Worm (Caenorhabditis elegans): Measurements from ENCODE around the gene ZC443.7.

The ZC443.7 gene

DNA sequence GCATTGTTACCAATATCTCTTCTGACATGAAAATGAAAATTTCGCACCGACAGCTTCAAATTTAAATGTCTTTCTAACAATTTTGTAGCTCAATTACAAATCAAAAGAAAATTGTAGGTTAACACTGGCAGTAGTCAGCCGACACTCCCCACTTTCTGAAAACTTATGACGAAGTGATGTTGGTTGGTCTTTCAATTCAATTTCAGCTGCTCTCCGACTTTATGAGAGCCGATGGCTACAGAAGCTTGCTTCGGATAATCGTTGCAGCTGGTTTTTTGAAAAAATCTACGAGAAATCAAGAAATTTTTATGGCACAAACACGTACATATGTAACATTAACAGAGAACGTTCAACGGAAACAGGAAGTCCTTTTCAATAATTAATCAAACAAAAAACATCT, 21.4 kb upstream of the ZC443.7 start, which contains the start of gene sre-20:
Gene sre-20 (minus strand): TSS at position 101 of the 400 bp plus-strand sequence.
- TF ChIP-seq lin-39 (tag; optimal IDR thresholded peaks at IDR 0.05): no peak
- TF ChIP-seq nhr-77 (tag; optimal IDR thresholded peaks at IDR 0.05): no peak

DNA sequence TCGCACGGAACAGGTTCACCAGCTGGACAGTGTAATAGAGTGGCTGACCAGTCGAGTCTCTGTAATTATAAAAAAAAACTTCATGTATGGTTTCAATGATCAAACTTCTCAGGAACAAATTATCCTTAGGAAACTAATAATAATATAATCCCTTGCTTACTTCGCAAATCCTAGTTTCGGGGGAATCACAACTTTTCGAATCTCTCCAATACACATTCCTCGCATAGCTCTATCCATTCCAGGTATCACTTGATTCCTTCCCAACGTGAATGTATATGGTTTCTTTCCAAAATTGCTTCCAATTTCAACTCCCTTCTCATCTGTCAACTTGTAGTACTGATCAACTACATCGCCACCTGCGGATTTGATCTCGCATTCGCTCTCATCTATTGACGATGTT, 19.9 kb upstream of the ZC443.7 start:
- TF ChIP-seq zag-1 (tag; optimal IDR thresholded peaks at IDR 0.05): no peak
- TF ChIP-seq egl-27 (tag; optimal IDR thresholded peaks at IDR 0.05): no peak
- no peak for TF ChIP-seq elt-3 (tag; optimal IDR thresholded peaks at IDR 0.05)
- TF ChIP-seq jun-1 (tag; optimal IDR thresholded peaks at IDR 0.05): no peak
- no peak for TF ChIP-seq nhr-76 (tag; optimal IDR thresholded peaks at IDR 0.05)
- TF ChIP-seq ztf-4 (tag; optimal IDR thresholded peaks at IDR 0.05): no peak
- TF ChIP-seq nfya-1 (tag; optimal IDR thresholded peaks at IDR 0.05; ENCODE audit: insufficient read depth): no peak
- TF ChIP-seq fos-1 (tag; optimal IDR thresholded peaks at IDR 0.05): no peak
- no peak for TF ChIP-seq ceh-82 (tag; optimal IDR thresholded peaks at IDR 0.05)
- no peak for TF ChIP-seq elt-1 (tag; optimal IDR thresholded peaks at IDR 0.05)
- no peak for TF ChIP-seq elt-2 (tag; optimal IDR thresholded peaks at IDR 0.05)
- TF ChIP-seq eor-1 (tag; optimal IDR thresholded peaks at IDR 0.05): no peak
- TF ChIP-seq ceh-16 (tag; optimal IDR thresholded peaks at IDR 0.05): no peak
- TF ChIP-seq egl-5 (tag; optimal IDR thresholded peaks at IDR 0.05): no peak
- TF ChIP-seq hmg-11 (tag; optimal IDR thresholded peaks at IDR 0.05): no peak
- no peak for TF ChIP-seq lin-39 (tag; optimal IDR thresholded peaks at IDR 0.05)
- TF ChIP-seq nhr-237 (tag; optimal IDR thresholded peaks at IDR 0.05): no peak
- no peak for TF ChIP-seq mml-1 (tag; optimal IDR thresholded peaks at IDR 0.05)

DNA sequence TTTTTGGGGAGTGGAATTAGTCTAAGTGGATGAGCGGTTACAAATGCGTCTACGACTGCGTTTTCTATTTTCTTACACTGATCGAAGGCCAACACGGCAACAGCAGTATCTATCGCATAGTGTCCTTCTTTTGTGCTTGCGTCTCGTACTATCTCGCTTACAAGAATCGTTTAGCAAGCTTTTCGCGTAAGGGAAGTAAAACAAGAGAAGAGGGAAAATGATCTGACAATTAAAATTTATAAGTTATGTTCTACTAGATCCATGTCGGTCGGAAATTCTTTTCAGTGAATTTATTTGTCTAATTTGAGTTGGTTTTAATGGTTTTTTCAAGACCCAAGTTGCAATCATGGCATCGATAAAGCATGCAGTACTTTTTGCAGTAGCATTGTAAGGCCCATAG, 19.3 kb upstream of the ZC443.7 start, which contains the start of gene fkb-4:
Gene fkb-4 (minus strand): TSS at position 101 of the 400 bp plus-strand sequence.
- TF ChIP-seq nhr-237 (tag; optimal IDR thresholded peaks at IDR 0.05) (no peak), nhr-25 (tag; optimal IDR thresholded peaks at IDR 0.05) (peak; percentile 44), aly-2 (tag; optimal IDR thresholded peaks at IDR 0.05) (no peak), lsy-12 (tag; optimal IDR thresholded peaks at IDR 0.05) (no peak)

DNA sequence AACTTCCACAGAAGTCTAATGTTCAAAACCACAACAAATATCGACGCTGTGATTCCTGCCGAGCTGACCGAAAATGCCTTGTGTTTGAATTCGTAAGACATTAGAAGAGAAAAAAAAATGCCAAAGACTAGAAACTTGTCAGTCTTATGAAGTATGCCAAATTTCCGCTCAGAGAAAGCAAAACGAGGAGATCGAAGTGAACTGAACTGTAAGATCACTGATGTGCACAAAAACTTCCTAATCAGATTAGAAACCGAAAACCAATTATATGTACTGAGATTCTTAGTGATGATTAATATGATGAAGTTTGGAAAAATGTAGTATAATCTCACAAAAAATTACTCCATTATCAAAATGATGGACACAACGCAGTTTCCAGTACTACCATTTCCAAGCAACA, 17.8 kb upstream of the ZC443.7 start, which contains the start of gene srbc-44:
Gene srbc-44 (minus strand): TSS at position 101 of the 400 bp plus-strand sequence.
- TF ChIP-seq egl-5 (tag; optimal IDR thresholded peaks at IDR 0.05) (no peak), lsy-12 (tag; optimal IDR thresholded peaks at IDR 0.05) (no peak), nhr-28 (tag; optimal IDR thresholded peaks at IDR 0.05) (no peak), nhr-43 (tag; optimal IDR thresholded peaks at IDR 0.05; ENCODE audit: poor library complexity, severe bottlenecking) (no peak), egl-27 (tag; optimal IDR thresholded peaks at IDR 0.05) (no peak), jun-1 (tag; optimal IDR thresholded peaks at IDR 0.05) (no peak), nhr-12 (tag; optimal IDR thresholded peaks at IDR 0.05) (no peak), pha-4 (tag; optimal IDR thresholded peaks at IDR 0.05) (no peak), hmg-11 (tag; optimal IDR thresholded peaks at IDR 0.05) (no peak)

DNA sequence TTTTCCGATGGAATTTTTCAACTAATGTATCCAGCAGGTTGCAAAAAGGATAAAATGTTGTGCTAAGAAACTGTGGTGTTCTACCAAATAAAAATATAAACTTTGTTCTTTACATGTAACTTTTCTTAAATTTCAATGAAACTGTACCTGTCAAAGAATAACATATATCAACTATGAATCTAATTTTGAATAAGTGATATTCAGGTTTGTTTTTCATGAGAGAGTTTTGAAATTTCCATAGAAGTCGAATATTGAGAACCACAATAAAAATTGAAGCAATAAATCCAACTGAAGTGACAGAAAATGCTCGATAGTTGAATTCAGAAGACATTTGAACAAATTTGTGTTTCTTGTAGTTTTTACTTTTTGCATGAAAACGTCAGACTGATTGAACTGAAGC, 16.1 kb upstream of the ZC443.7 start, which contains the start of gene srbc-43:
Gene srbc-43 (minus strand): TSS at position 331 of the 400 bp plus-strand sequence.
- TF ChIP-seq ztf-4 (tag; optimal IDR thresholded peaks at IDR 0.05): no peak
- TF ChIP-seq jun-1 (tag; optimal IDR thresholded peaks at IDR 0.05): no peak
- no peak for TF ChIP-seq aly-2 (tag; optimal IDR thresholded peaks at IDR 0.05)
- TF ChIP-seq fos-1 (tag; optimal IDR thresholded peaks at IDR 0.05): no peak
- TF ChIP-seq unc-39 (tag; optimal IDR thresholded peaks at IDR 0.05): no peak
- no peak for TF ChIP-seq hmg-11 (tag; optimal IDR thresholded peaks at IDR 0.05)
- no peak for TF ChIP-seq nfya-1 (tag; optimal IDR thresholded peaks at IDR 0.05; ENCODE audit: insufficient read depth)
- no peak for TF ChIP-seq snpc-4 (tag; optimal IDR thresholded peaks at IDR 0.05)
- TF ChIP-seq ceh-9 (tag; optimal IDR thresholded peaks at IDR 0.05): no peak
- TF ChIP-seq sea-2 (GFP tag; optimal IDR thresholded peaks at IDR 0.05): no peak
- no peak for TF ChIP-seq pha-4 (tag; optimal IDR thresholded peaks at IDR 0.05)
- no peak for TF ChIP-seq tbx-2 (tag; optimal IDR thresholded peaks at IDR 0.05)
- no peak for TF ChIP-seq R02D3.7 (tag; optimal IDR thresholded peaks at IDR 0.05)
- no peak for TF ChIP-seq ama-1 (optimal IDR thresholded peaks at IDR 0.05)
- TF ChIP-seq pqm-1 (tag; optimal IDR thresholded peaks at IDR 0.05): no peak
- TF ChIP-seq nhr-28 (tag; optimal IDR thresholded peaks at IDR 0.05): no peak
